Worm (Caenorhabditis elegans): ENCODE measurements around the gene F56A8.4.

DNA sequence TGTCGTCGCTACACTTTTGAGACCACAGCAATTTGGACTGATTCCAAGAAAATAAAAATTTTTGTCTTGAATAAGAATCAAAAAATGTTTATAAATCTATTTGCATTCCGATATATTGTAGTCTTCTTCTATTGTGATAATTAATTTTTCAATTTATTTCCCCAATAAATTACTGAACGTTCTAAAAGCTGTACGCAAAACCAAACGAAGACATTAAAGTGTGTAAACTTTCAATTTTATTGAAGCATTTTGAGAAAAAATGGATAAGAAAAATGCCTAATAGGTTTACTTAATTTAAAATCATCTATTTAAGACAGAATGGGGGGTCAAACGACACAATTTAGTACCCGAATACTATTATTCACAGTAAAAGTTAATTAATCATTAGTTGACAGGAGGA lies 39.5 kb downstream of the F56A8.4 start:
- TF ChIP-seq ceh-82 (tag; optimal IDR thresholded peaks at IDR 0.05): no peak
- no peak for TF ChIP-seq lin-13 (GFP tag; optimal IDR thresholded peaks at IDR 0.05)
- no peak for TF ChIP-seq nhr-77 (tag; optimal IDR thresholded peaks at IDR 0.05)
